Worm (Caenorhabditis elegans): Measurements from ENCODE around the gene R04D3.2.

The R04D3.2 gene

DNA sequence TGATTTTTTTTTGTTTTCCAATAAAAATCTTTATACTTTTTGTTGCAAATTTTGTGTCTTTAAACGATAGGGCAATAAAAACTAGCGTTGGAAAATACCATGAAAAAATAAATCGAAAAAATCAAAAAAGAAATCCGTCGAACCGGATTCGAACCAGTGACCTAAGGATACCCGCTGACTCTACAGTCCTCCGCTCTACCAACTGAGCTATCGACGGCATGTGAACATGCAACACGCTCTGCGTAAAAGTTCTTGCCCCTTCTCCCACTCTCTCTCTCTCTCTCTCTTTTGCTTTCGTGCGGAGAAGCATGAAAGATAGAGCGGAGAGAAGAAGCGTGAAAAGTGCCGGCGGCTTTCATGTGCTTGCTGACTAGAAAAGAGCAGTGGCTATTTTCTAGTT, 21.9 kb downstream of the R04D3.2 start (continued):
- peak; percentile 54 for TF ChIP-seq mxl-3 (GFP tag; optimal IDR thresholded peaks at IDR 0.05)
- peak; percentile 94 for TF ChIP-seq lim-7 (GFP tag; IDR thresholded peaks at IDR 0.05)
- peak; percentile 70 for TF ChIP-seq lir-3 (tag; optimal IDR thresholded peaks at IDR 0.05)
- TF ChIP-seq gei-8 (GFP tag; optimal IDR thresholded peaks at IDR 0.05) = peak; percentile 62
- TF ChIP-seq mep-1 (tag; optimal IDR thresholded peaks at IDR 0.05) = no peak
- TF ChIP-seq ceh-62 (tag; optimal IDR thresholded peaks at IDR 0.05) = no peak
- no peak for TF ChIP-seq nhr-11 (tag; optimal IDR thresholded peaks at IDR 0.05)
- TF ChIP-seq ceh-28 (tag; optimal IDR thresholded peaks at IDR 0.05) = no peak
- TF ChIP-seq R02D3.7 (tag; optimal IDR thresholded peaks at IDR 0.05) = no peak
- no peak for TF ChIP-seq lin-38 (GFP tag; IDR thresholded peaks at IDR 0.05)
- TF ChIP-seq zag-1 (tag; optimal IDR thresholded peaks at IDR 0.05) = no peak
- TF ChIP-seq egl-27 (tag; optimal IDR thresholded peaks at IDR 0.05) = no peak
- TF ChIP-seq ZK337.2 (GFP tag; IDR thresholded peaks at IDR 0.05) = peak; percentile 82
- TF ChIP-seq nhr-42 (GFP tag; IDR thresholded peaks at IDR 0.05) = 0 out of 2 replicates have a peak, but pooled peaks have one; percentile 71
- TF ChIP-seq unc-130 (GFP tag; optimal IDR thresholded peaks at IDR 0.05) = peak; percentile 14
- TF ChIP-seq php-3 (GFP tag; IDR thresholded peaks at IDR 0.05) = peak; percentile 76
- TF ChIP-seq mxl-2 (GFP tag; conservative IDR thresholded peaks at IDR 0.05) = peak; percentile 79; the same call in 1 of the 2 replicates
- TF ChIP-seq F44E2.7 (GFP tag; IDR thresholded peaks at IDR 0.05) = peak; percentile 91
- TF ChIP-seq aly-2 (tag; optimal IDR thresholded peaks at IDR 0.05) = no peak
- no peak for TF ChIP-seq lsy-2 (tag; optimal IDR thresholded peaks at IDR 0.05)
- peak; percentile 67; the same call in 1 of the 2 replicates for TF ChIP-seq lin-1 (GFP tag; IDR thresholded peaks at IDR 0.05)
- TF ChIP-seq ces-1 (GFP tag; optimal IDR thresholded peaks at IDR 0.05) = no peak
- peak; percentile 61 for TF ChIP-seq duxl-1 (tag; optimal IDR thresholded peaks at IDR 0.05; ENCODE audit: poor library complexity)
- TF ChIP-seq lin-29 (GFP tag; IDR thresholded peaks at IDR 0.05) = peak; percentile 74; the same call in 1 of the 2 replicates
- TF ChIP-seq hlh-11 (tag; optimal IDR thresholded peaks at IDR 0.05) = peak; percentile 41
- no peak for TF ChIP-seq daf-12 (tag; optimal IDR thresholded peaks at IDR 0.05)
- TF ChIP-seq ceh-20 (GFP tag; IDR thresholded peaks at IDR 0.05) = peak; percentile 59; the same call in 1 of the 2 replicates
- TF ChIP-seq spr-1 (tag; optimal IDR thresholded peaks at IDR 0.05) = peak; percentile 60
- TF ChIP-seq unc-39 (tag; optimal IDR thresholded peaks at IDR 0.05) = no peak
- TF ChIP-seq ama-1 (optimal IDR thresholded peaks at IDR 0.05) = no peak
- no peak for TF ChIP-seq nhr-6 (tag; optimal IDR thresholded peaks at IDR 0.05)
- TF ChIP-seq F26F4.8 (GFP tag; conservative IDR thresholded peaks at IDR 0.05) = peak; percentile 94
- peak; percentile 67; the same call in 1 of the 2 replicates for TF ChIP-seq tra-1 (GFP tag; IDR thresholded peaks at IDR 0.05)
- peak; percentile 70 for TF ChIP-seq hlh-30 (tag; optimal IDR thresholded peaks at IDR 0.05; ENCODE audit: insufficient read depth)
- peak; percentile 46 for TF ChIP-seq nhr-28 (tag; optimal IDR thresholded peaks at IDR 0.05)
- TF ChIP-seq aha-1 (tag) = peak; percentile 98
- TF ChIP-seq set-16 (GFP tag; IDR thresholded peaks at IDR 0.05) = no peak
- peak; percentile 77; the same call in 1 of the 2 replicates for TF ChIP-seq dmd-9 (GFP tag; IDR thresholded peaks at IDR 0.05)
- peak; percentile 96 for TF ChIP-seq hmg-1.1 (GFP tag; IDR thresholded peaks at IDR 0.05)
- TF ChIP-seq lin-13 (GFP tag; optimal IDR thresholded peaks at IDR 0.05) = peak; percentile 55
- TF ChIP-seq sdz-12 (GFP tag; optimal IDR thresholded peaks at IDR 0.05) = peak; percentile 49
- TF ChIP-seq snpc-1.2 (GFP tag; IDR thresholded peaks at IDR 0.05) = peak; percentile 89
- TF ChIP-seq tag-97 (GFP tag; IDR thresholded peaks at IDR 0.05) = no peak
- TF ChIP-seq attf-4 (tag; optimal IDR thresholded peaks at IDR 0.05) = no peak
- no peak for TF ChIP-seq dpl-1 (GFP tag; optimal IDR thresholded peaks at IDR 0.05)
- no peak for TF ChIP-seq fos-1 (tag; optimal IDR thresholded peaks at IDR 0.05)
- no peak for TF ChIP-seq nhr-10 (tag; optimal IDR thresholded peaks at IDR 0.05)
- TF ChIP-seq daf-16 (GFP tag; optimal IDR thresholded peaks at IDR 0.05) = peak; percentile 59 to 81
- peak; percentile 44 for TF ChIP-seq daf-16 (tag; optimal IDR thresholded peaks at IDR 0.05)
- TF ChIP-seq lin-15B (tag; optimal IDR thresholded peaks at IDR 0.05) = no peak
- peak; percentile 89 for TF ChIP-seq pha-4 (GFP tag; IDR thresholded peaks at IDR 0.05)
- no peak for TF ChIP-seq pha-4 (tag; optimal IDR thresholded peaks at IDR 0.05)
- no peak for TF ChIP-seq zfp-2 (tag; optimal IDR thresholded peaks at IDR 0.05)
